Fruit fly (Drosophila melanogaster) whole organism, larva: ENCODE data around the gene CG43139.

Source experiments
- noc ChIP-seq: fragments of 200-800 bp; sonication (Bioruptor generic); optimal IDR thresholded peaks from 3 replicates; lab custom pipeline; 2019; ENCODE audit warnings: missing biosample characterization, mild to moderate bottlenecking, missing genetic modification characterization, moderate library complexity

CG43139 gene

dm6 chr3R:27501938-27502337 is at the start of gene CG43139:
Gene CG43139 (minus strand): TSS chr3R:27502025.
- TF ChIP-seq noc (tag; lab: Kevin White, UChicago), result no peak

dm6 chr3R:27547378-27547949 is 45.6 kb upstream of the CG43139 start:
- no peak for TF ChIP-seq noc (tag; lab: Kevin White, UChicago)

dm6 chr3R:27545752-27546151 is 43.9 kb upstream of the CG43139 start, which contains the start of gene Gr98d:
Gene Gr98d (plus strand): TSS chr3R:27546052.
- TF ChIP-seq noc (tag; lab: Kevin White, UChicago), result no peak

- no peak for TF ChIP-seq noc (tag; lab: Kevin White, UChicago)
Measured at dm6 chr3R:27544143-27544542, 42.3 kb upstream of the CG43139 start, which contains the start of gene Gr98c. Gene Gr98c (plus strand): TSS chr3R:27544443.

- TF ChIP-seq noc (tag; lab: Kevin White, UChicago), result no peak
Measured at dm6 chr3R:27542197-27542596, 40.4 kb upstream of the CG43139 start, which contains the start of gene Gr98b. Gene Gr98b (plus strand): TSS chr3R:27542497.

dm6 chr3R:27533225-27533624 is 31.4 kb upstream of the CG43139 start:
- TF ChIP-seq noc (tag; lab: Kevin White, UChicago), result no peak

- no peak for TF ChIP-seq noc (tag; lab: Kevin White, UChicago)
Measured at dm6 chr3R:27520415-27520916, 18.6 kb upstream of the CG43139 start, which contains the start of gene CG12885. Gene CG12885 (plus strand): TSS chr3R:27520866.

- TF ChIP-seq noc (tag; lab: Kevin White, UChicago), result no peak
Measured at dm6 chr3R:27519879-27520278, 18.1 kb upstream of the CG43139 start.

dm6 chr3R:27517157-27517556 is 15.3 kb upstream of the CG43139 start, which contains the start of gene CG13972:
Gene CG13972 (minus strand): TSS chr3R:27517257.
- TF ChIP-seq noc (tag; lab: Kevin White, UChicago), result no peak

- TF ChIP-seq noc (tag; lab: Kevin White, UChicago), result no peak
Measured at dm6 chr3R:27502856-27503255, 1.0 kb upstream of the CG43139 start, which contains the start of gene CG5402. Gene CG5402 (minus strand): TSS chr3R:27502956.

- TF ChIP-seq noc (tag; lab: Kevin White, UChicago), result no peak
Measured at dm6 chr3R:27497616-27498015, 4.2 kb downstream of the CG43139 start.

dm6 chr3R:27487627-27488026 is 14.2 kb downstream of the CG43139 start, which contains the start of gene Gr98a:
Gene Gr98a (plus strand): TSS chr3R:27487927.
- no peak for TF ChIP-seq noc (tag; lab: Kevin White, UChicago)

dm6 chr3R:27478375-27478774 is 23.4 kb downstream of the CG43139 start, which contains the start of gene Cyp6a18:
Gene Cyp6a18 (plus strand): TSS chr3R:27478675.
- no peak for TF ChIP-seq noc (tag; lab: Kevin White, UChicago)

- no peak for TF ChIP-seq noc (tag; lab: Kevin White, UChicago)
Measured at dm6 chr3R:27477507-27477906, 24.3 kb downstream of the CG43139 start.

dm6 chr3R:27463889-27464288 is 37.9 kb downstream of the CG43139 start, which contains the start of gene CG13978:
Gene CG13978 (plus strand): TSS chr3R:27464189.
- no peak for TF ChIP-seq noc (tag; lab: Kevin White, UChicago)

dm6 chr3R:27462917-27463316 is 38.9 kb downstream of the CG43139 start:
- no peak for TF ChIP-seq noc (tag; lab: Kevin White, UChicago)
